Fruit fly (Drosophila melanogaster): ENCODE measurements around the gene Tsp86D.

Gene Tsp86D

DNA sequence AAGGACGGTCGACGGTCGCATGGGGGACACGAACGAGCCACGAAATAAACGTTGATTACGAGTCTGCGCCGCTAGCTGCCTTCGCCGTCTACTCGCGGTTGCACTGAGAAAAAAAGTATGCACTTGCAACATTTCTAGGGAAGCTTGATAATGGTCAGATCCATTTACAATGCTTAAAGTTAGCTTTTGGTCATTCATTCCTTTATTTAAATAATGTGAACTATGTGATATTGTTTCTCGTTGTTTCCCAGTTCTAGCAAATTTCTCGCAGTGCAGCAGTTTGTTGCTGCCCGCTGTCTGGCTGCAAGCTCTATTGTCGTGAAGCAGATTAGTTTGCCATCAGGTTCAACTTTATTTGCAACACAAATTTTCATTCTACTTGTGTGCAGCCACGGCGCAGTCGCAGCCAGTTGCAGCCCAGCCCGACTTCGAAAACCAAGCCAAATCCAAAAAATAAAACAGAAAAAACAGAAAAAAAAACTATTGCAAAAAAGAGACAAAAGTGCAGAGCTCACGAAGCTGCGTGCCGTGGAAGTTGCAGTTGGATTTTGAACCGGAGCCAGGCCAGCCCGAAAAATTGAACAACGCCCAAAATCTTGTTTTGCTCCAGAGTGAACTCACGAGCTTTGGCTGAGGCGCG, 35.9 kb upstream of the Tsp86D start (continued):
- TF ChIP-seq CG3407 (GFP tag; optimal IDR thresholded peaks at IDR 0.05) (no peak), CG1024 (GFP tag; IDR thresholded peaks at IDR 0.05) (peak; percentile 3; the same call in 1 of the 2 replicates), phol (tag; optimal IDR thresholded peaks at IDR 0.05) (peak; percentile 35), CG34422 (GFP tag; IDR thresholded peaks at IDR 0.05) (0 out of 3 replicates have a peak, but pooled peaks have one; percentile 16), Antp (GFP tag; optimal IDR thresholded peaks at IDR 0.05) (peak; percentile 7), HLH3B (GFP tag; IDR thresholded peaks at IDR 0.05) (peak; percentile 40; the same call in 1 of the 2 replicates), nmo (GFP tag; optimal IDR thresholded peaks at IDR 0.05) (peak; percentile 7), CG4617 (GFP tag; optimal IDR thresholded peaks at IDR 0.05; ENCODE audit: borderline replicate concordance) (no peak), gfzf (GFP tag; optimal IDR thresholded peaks at IDR 0.05) (no peak), CG31441 (GFP tag; IDR thresholded peaks at IDR 0.05) (peak; percentile 42; the same call in 1 of the 2 replicates), CG6689 (GFP tag; IDR thresholded peaks at IDR 0.05) (peak; percentile 32; the same call in 1 of the 2 replicates), ATbp (GFP tag; optimal IDR thresholded peaks at IDR 0.05) (peak; percentile 1), nom (GFP tag; optimal IDR thresholded peaks at IDR 0.05) (peak; percentile 79), Drgx (GFP tag; IDR thresholded peaks at IDR 0.05) (peak; percentile 96), Opbp (GFP tag; IDR thresholded peaks at IDR 0.05; ENCODE audit: partially characterized antibody) (no peak), Blimp-1 (GFP tag; optimal IDR thresholded peaks at IDR 0.05) (peak; percentile 17), Ada2b (GFP tag; IDR thresholded peaks at IDR 0.05) (0 out of 2 replicates have a peak, but pooled peaks have one; percentile 14), CG10959 (GFP tag; IDR thresholded peaks at IDR 0.05) (peak; percentile 9; the same call in 1 of the 2 replicates), pnt (GFP tag; optimal IDR thresholded peaks at IDR 0.05) (no peak), Hr3 (GFP tag; optimal IDR thresholded peaks at IDR 0.05) (no peak), CG2678 (tag; optimal IDR thresholded peaks at IDR 0.05) (no peak), HmgD (GFP tag; optimal IDR thresholded peaks at IDR 0.05) (no peak)

DNA sequence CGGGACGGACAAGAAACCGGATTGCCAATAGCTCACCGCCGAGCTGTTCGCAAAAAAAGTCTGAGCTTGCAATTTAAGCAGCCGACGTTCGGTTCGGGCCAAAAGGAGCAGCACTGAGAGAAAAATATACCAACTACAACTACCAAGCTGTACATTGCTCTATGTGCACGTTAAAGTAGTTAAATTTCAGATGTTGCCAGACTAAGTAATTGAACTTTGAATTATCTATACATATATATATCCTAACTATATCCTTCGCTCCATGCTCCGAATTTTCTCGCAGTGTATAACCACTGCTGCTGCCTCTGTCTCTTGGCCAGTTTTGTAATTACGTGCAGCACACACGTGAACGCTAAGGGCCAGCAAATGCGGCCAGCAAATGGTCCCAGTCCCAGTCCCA, 33.6 kb upstream of the Tsp86D start:
- peak in 1 of 2 experiments; percentile 93 for TF ChIP-seq bsh (GFP tag; optimal IDR thresholded peaks at IDR 0.05)
- TF ChIP-seq CG11093 (GFP tag; IDR thresholded peaks at IDR 0.05): peak; percentile 16; the same call in 1 of the 3 replicates
- no peak for TF ChIP-seq Lpt (GFP tag; optimal IDR thresholded peaks at IDR 0.05)
- no peak for TF ChIP-seq prd (optimal IDR thresholded peaks at IDR 0.05)
- TF ChIP-seq prd (GFP tag; IDR thresholded peaks at IDR 0.05): peak; percentile 60; the same call in 2 of the 3 replicates
- peak; percentile 97 for TF ChIP-seq corto (GFP tag; optimal IDR thresholded peaks at IDR 0.05)
- TF ChIP-seq D19A (tag; optimal IDR thresholded peaks at IDR 0.05): no peak
- peak; percentile 19 for TF ChIP-seq Ets65A (GFP tag)
- TF ChIP-seq Med (GFP tag): peak; percentile 28
- TF ChIP-seq Deaf1 (tag; optimal IDR thresholded peaks at IDR 0.05): no peak
- TF ChIP-seq lbe (GFP tag; optimal IDR thresholded peaks at IDR 0.05): peak; percentile 96
- TF ChIP-seq Bgb (GFP tag; IDR thresholded peaks at IDR 0.05; ENCODE audit: partially characterized antibody): no peak
- no peak for TF ChIP-seq CG43689 (GFP tag; IDR thresholded peaks at IDR 0.05)
- TF ChIP-seq CG1603 (tag; optimal IDR thresholded peaks at IDR 0.05): peak; percentile 25
- no peak for TF ChIP-seq CG10267 (tag; optimal IDR thresholded peaks at IDR 0.05)
- TF ChIP-seq nom (GFP tag; optimal IDR thresholded peaks at IDR 0.05): peak; percentile 91
- no peak for TF ChIP-seq CG9817 (tag; optimal IDR thresholded peaks at IDR 0.05)
- peak; percentile 96 for TF ChIP-seq Drgx (GFP tag; IDR thresholded peaks at IDR 0.05)

Measured in whole organism, embryonic.